Worm (Caenorhabditis elegans) whole organism, L4 larva: ENCODE measurements around the gene hlh-14.

Experiments
- F49E8.2 ChIP-seq: sonication (generic microtip); optimal IDR thresholded peaks from 2 replicates; lab custom pipeline; 2016; ENCODE audit warnings: missing compliant biosample characterization, mild to moderate bottlenecking, missing genetic modification characterization, borderline replicate concordance
- Y48G9A.11 ChIP-seq: fragments of 200-800 bp; sonication (Bioruptor generic); IDR thresholded peaks from 2 replicates; pipeline ENCODE4 v1.3.6; 2022; ENCODE audit warnings: missing genetic modification reagents, missing genetic modification characterization, missing compliant biosample characterization
- ZK337.2 ChIP-seq: fragments of 200-800 bp; sonication (Bioruptor generic); IDR thresholded peaks from 2 replicates; pipeline ENCODE4 v1.3.6; 2022; ENCODE audit warnings: missing genetic modification reagents, missing genetic modification characterization, missing compliant biosample characterization
- aha-1 ChIP-seq: fragments of 150-350 bp; peaks from one replicate; lab custom pipeline; 2014; ENCODE audit warnings: missing biosample characterization, missing genetic modification characterization
- ceh-28 ChIP-seq: fragments of 150-350 bp; optimal IDR thresholded peaks from 2 replicates; lab custom pipeline; 2014; ENCODE audit warnings: missing biosample characterization, missing genetic modification reagents, missing genetic modification characterization
- ceh-62 ChIP-seq: sonication (generic microtip); optimal IDR thresholded peaks from 2 replicates; lab custom pipeline; 2017; ENCODE audit warnings: missing biosample characterization, missing genetic modification characterization
- daf-12 ChIP-seq: fragments of 150-350 bp; optimal IDR thresholded peaks from 2 replicates; lab custom pipeline; 2014; ENCODE audit warnings: missing biosample characterization, missing genetic modification reagents, missing genetic modification characterization
- daf-19 ChIP-seq: fragments of 200-800 bp; sonication (Bioruptor generic); conservative IDR thresholded peaks from 2 replicates; pipeline ENCODE4 v1.3.6; 2022; ENCODE audit warnings: missing genetic modification characterization, missing compliant biosample characterization
- dmd-6 ChIP-seq: fragments of 200-800 bp; sonication (Bioruptor generic); IDR thresholded peaks from 2 replicates; pipeline ENCODE4 v1.3.6; 2022; ENCODE audit warnings: missing genetic modification reagents, missing genetic modification characterization, missing compliant biosample characterization
- dve-1 ChIP-seq: sonication (generic microtip); optimal IDR thresholded peaks from 2 replicates; lab custom pipeline; 2017; ENCODE audit warnings: antibody characterized with exemption, mild to moderate bottlenecking, missing genetic modification characterization, missing compliant biosample characterization; ENCODE audit not compliant: insufficient read depth
- egl-27 ChIP-seq: sonication (generic microtip); optimal IDR thresholded peaks from 3 replicates; lab custom pipeline; 2017; ENCODE audit warnings: missing biosample characterization, missing genetic modification reagents, missing genetic modification characterization
- fkh-10 ChIP-seq: fragments of 150-350 bp; optimal IDR thresholded peaks from 2 replicates; lab custom pipeline; 2014; ENCODE audit warnings: missing biosample characterization, missing genetic modification reagents, missing genetic modification characterization
- fos-1 ChIP-seq: fragments of 150-350 bp; optimal IDR thresholded peaks from 2 replicates; lab custom pipeline; 2014; ENCODE audit warnings: missing biosample characterization, missing genetic modification characterization
- hlh-11 ChIP-seq: fragments of 200-800 bp; sonication (Bioruptor generic); optimal IDR thresholded peaks from 2 replicates; lab custom pipeline; 2018; ENCODE audit warnings: mild to moderate bottlenecking, missing genetic modification characterization, missing compliant biosample characterization
- hlh-30 ChIP-seq: sonication (generic microtip); optimal IDR thresholded peaks from 2 replicates; lab custom pipeline; 2017; ENCODE audit warnings: antibody characterized with exemption, mild to moderate bottlenecking, missing genetic modification characterization, missing compliant biosample characterization; ENCODE audit not compliant: insufficient read depth
- lin-15B ChIP-seq: fragments of 150-350 bp; sonication (generic microtip); optimal IDR thresholded peaks from 3 replicates; lab custom pipeline; 2014; ENCODE audit warnings: missing biosample characterization, missing genetic modification characterization
- lin-29 ChIP-seq: fragments of 200-800 bp; sonication (Bioruptor generic); IDR thresholded peaks from 2 replicates; pipeline ENCODE4 v1.3.6; 2022; ENCODE audit warnings: missing genetic modification reagents, missing genetic modification characterization, missing compliant biosample characterization
- mdl-1 ChIP-seq, 2 experiments: fragments of 150-350 bp in 1 of 2; sonication (generic microtip) in 1 of 2; optimal IDR thresholded peaks; 2 replicates each; lab custom pipeline; 2014 to 2017; ENCODE audit warnings: missing biosample characterization in 2 of 2, missing genetic modification characterization in 2 of 2
- mep-1 ChIP-seq: fragments of 150-350 bp; sonication (generic microtip); optimal IDR thresholded peaks from 3 replicates; lab custom pipeline; 2014; ENCODE audit warnings: missing biosample characterization, missing genetic modification characterization
- mxl-3 ChIP-seq: fragments of 200-800 bp; sonication (Bioruptor generic); optimal IDR thresholded peaks from 2 replicates; lab custom pipeline; 2018; ENCODE audit warnings: mild to moderate bottlenecking, missing genetic modification characterization, missing compliant biosample characterization
- nhr-102 ChIP-seq: sonication (generic microtip); optimal IDR thresholded peaks from 2 replicates; lab custom pipeline; 2016; ENCODE audit warnings: mild to moderate bottlenecking, missing genetic modification characterization, moderate library complexity, missing compliant biosample characterization
- nhr-11 ChIP-seq: fragments of 150-350 bp; optimal IDR thresholded peaks from 2 replicates; lab custom pipeline; 2014; ENCODE audit warnings: missing biosample characterization, missing genetic modification characterization
- nhr-28 ChIP-seq: fragments of 150-350 bp; optimal IDR thresholded peaks from 2 replicates; lab custom pipeline; 2014; ENCODE audit warnings: missing biosample characterization, missing genetic modification characterization
- nhr-42 ChIP-seq: fragments of 200-800 bp; sonication (Bioruptor generic); IDR thresholded peaks from 2 replicates; pipeline ENCODE4 v1.3.6; 2022; ENCODE audit warnings: missing genetic modification characterization, missing compliant biosample characterization
- nhr-6 ChIP-seq: fragments of 150-350 bp; optimal IDR thresholded peaks from 2 replicates; lab custom pipeline; 2014; ENCODE audit warnings: missing biosample characterization, missing genetic modification characterization
- nhr-77 ChIP-seq: fragments of 150-350 bp; optimal IDR thresholded peaks from 2 replicates; lab custom pipeline; 2014; ENCODE audit warnings: missing biosample characterization, missing genetic modification characterization
- rbr-2 ChIP-seq: sonication (generic microtip); optimal IDR thresholded peaks from 2 replicates; lab custom pipeline; 2016; ENCODE audit warnings: missing genotype, missing genetic modification characterization, missing compliant biosample characterization
- snpc-1.2 ChIP-seq: fragments of 200-800 bp; sonication (Bioruptor generic); IDR thresholded peaks from 2 replicates; pipeline ENCODE4 v1.3.6; 2022; ENCODE audit warnings: missing genetic modification reagents, missing genetic modification characterization, missing compliant biosample characterization
- unc-62 ChIP-seq, 3 experiments: fragments of 150-350 bp in 1 of 3; sonication (generic microtip); optimal IDR thresholded peaks in 2 of 3; peaks in 1 of 3; 1 replicate in 1 of 3; 2 replicates in 2 of 3; lab custom pipeline; 2014 to 2017; ENCODE audit warnings: missing biosample characterization in 3 of 3, missing genetic modification characterization in 3 of 3, missing genetic modification reagents in 3 of 3, missing genotype in 1 of 3
- vab-7 ChIP-seq: fragments of 200-800 bp; sonication (Bioruptor generic); IDR thresholded peaks from 2 replicates; pipeline ENCODE4 v1.3.6; 2022; ENCODE audit warnings: missing genetic modification reagents, missing genetic modification characterization, missing compliant biosample characterization
- zfp-2 ChIP-seq: sonication (generic microtip); optimal IDR thresholded peaks from 2 replicates; lab custom pipeline; 2016; ENCODE audit warnings: mild to moderate bottlenecking, missing genetic modification characterization, missing compliant biosample characterization
- zip-11 ChIP-seq: fragments of 200-800 bp; sonication (Bioruptor generic); IDR thresholded peaks from 2 replicates; pipeline ENCODE4 v1.3.6; 2022; ENCODE audit warnings: missing genetic modification characterization, missing compliant biosample characterization

Gene hlh-14

DNA sequence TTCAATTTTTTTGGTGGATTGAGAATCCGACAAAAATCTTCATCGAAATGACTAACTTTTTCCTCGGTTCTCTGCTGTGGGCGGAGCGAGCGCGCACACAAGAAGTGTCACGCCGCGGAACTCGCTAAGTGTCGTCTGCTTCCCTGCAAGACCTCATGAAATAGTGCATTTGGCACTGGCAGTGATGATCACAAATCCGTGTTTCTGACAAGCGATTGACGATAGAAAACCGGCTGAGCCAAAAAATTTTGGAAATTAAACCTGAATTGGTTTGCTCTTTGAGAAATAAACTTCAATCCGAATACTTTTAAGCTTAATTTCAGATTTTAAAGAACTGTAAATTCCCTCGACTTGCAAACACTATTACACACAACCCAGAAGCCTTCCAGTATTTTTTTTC is 37.2 kb downstream of the hlh-14 start (continued):
- TF ChIP-seq vab-7: no peak
- TF ChIP-seq nhr-102 (tag; lab: Kevin White, UChicago): peak; percentile 66

DNA sequence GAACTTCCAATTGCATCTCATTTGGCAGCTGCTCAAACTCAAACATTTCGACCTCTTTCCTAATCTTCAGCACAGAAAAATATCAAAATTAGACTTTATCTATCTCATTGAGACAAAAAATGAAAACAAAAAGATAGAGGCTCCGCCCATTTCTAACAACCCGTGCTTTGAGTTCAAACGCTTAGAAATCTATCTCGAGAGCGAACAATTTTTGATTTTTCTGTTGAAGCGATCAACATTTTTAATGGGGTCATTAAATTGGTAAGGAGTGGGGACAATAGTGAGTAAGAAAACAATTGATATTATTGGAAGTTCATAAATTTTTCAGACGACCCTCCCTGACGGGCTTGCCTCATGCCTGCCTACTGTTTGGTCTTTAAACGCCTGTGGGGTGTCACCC is 39.8 kb downstream of the hlh-14 start, which contains the start of the genes C25H3.10 and C25H3.1:
Gene C25H3.10 (minus strand): TSS at position 101 of the 400 bp plus-strand sequence.
Gene C25H3.1 (plus strand): TSS at position 203 of the 400 bp plus-strand sequence.
- TF ChIP-seq nhr-28 (tag; lab: Kevin White, UChicago) (peak; percentile 12), aha-1 (tag; lab: Kevin White, UChicago) (no peak), lin-29 (no peak), ceh-62 (tag; lab: Kevin White, UChicago) (no peak), Y48G9A.11 (no peak), F49E8.2 (no peak), nhr-11 (tag; lab: Kevin White, UChicago) (no peak), rbr-2 (tag; lab: Kevin White, UChicago) (no peak), hlh-30 (peak; percentile 19)

DNA sequence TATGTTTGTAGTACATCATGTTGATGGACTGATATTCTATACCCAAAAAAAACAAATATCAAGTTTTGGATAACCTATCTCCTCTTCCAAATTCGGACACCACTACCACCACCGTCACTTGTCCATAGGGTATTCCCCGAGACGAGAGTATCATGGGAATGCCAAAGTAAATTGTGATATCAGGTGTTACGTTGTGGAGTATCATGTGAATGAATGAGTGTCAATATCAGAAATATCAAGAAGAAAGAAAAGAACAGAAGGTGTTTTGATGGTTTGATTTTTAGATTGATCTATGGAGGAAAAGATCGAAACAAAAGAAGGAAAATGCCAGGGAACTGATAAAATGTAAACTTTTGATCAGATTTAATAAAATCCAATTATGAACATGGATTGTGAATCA is 40.4 kb downstream of the hlh-14 start:
- TF ChIP-seq nhr-77 (tag; lab: Kevin White, UChicago): peak; percentile 21
- TF ChIP-seq hlh-30: peak; percentile 90
- peak; percentile 78 for TF ChIP-seq dmd-6 (GFP tag; lab: Robert Waterston, UW)
- no peak for TF ChIP-seq egl-27 (tag; lab: Kevin White, UChicago)
- peak; percentile 31 for TF ChIP-seq mxl-3 (GFP tag; lab: Kevin White, UChicago)
- TF ChIP-seq nhr-11 (tag; lab: Kevin White, UChicago): peak; percentile 47
- peak; percentile 70 for TF ChIP-seq nhr-28 (tag; lab: Kevin White, UChicago)
- no peak for TF ChIP-seq daf-12 (tag; lab: Kevin White, UChicago)
- TF ChIP-seq ceh-28 (tag; lab: Kevin White, UChicago): no peak
- TF ChIP-seq daf-19: no peak
- TF ChIP-seq nhr-6 (tag; lab: Kevin White, UChicago): peak; percentile 30
- TF ChIP-seq mdl-1 (tag; optimal IDR thresholded peaks at IDR 0.05; lab: Kevin White, UChicago): peak in 1 of 2 experiments; percentile 50
- no peak for TF ChIP-seq zip-11 (GFP tag; lab: Robert Waterston, UW)
- TF ChIP-seq nhr-42 (GFP tag; lab: Robert Waterston, UW): no peak
- TF ChIP-seq lin-15B (tag; lab: Kevin White, UChicago): no peak
- no peak for TF ChIP-seq ZK337.2
- no peak for TF ChIP-seq zfp-2
- TF ChIP-seq mep-1 (tag; lab: Kevin White, UChicago): peak; percentile 7
- no peak for TF ChIP-seq fkh-10 (GFP tag; lab: Kevin White, UChicago)
- TF ChIP-seq hlh-11 (tag; lab: Kevin White, UChicago): peak; percentile 51
- TF ChIP-seq fos-1 (tag; lab: Kevin White, UChicago): no peak
- TF ChIP-seq Y48G9A.11: no peak
- TF ChIP-seq aha-1 (tag; lab: Kevin White, UChicago): peak; percentile 80
- TF ChIP-seq dve-1 (tag; lab: Kevin White, UChicago): peak; percentile 52

DNA sequence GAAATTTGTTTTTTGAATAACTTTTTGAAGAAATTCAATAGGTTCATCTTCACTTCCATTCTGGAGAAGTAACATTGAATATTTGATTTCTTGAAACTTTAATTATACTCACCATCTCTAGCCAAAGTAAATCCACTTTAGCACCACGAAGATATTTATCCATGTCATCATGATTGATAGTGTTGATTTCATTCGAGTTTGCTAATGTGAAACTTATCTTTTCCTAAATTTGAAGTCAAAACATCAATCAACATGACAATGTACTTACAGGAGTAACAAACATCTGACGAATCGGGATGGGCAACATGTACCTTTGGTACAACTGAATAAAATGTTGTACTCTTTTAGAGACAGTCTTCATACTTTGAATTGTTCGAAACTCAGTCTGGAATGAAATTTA is 41.4 kb downstream of the hlh-14 start:
- peak; percentile 56 for TF ChIP-seq aha-1 (tag; lab: Kevin White, UChicago)
- peak in 1 of 2 experiments; percentile 62 for TF ChIP-seq unc-62 (GFP tag; optimal IDR thresholded peaks at IDR 0.05 in 1 of 2; lab: Kevin White, UChicago)
- no peak for TF ChIP-seq unc-62 (tag; optimal IDR thresholded peaks at IDR 0.05; lab: Kevin White, UChicago)
- no peak for TF ChIP-seq F49E8.2
- no peak for TF ChIP-seq lin-29
- TF ChIP-seq snpc-1.2 (GFP tag; lab: Robert Waterston, UW): no peak
- TF ChIP-seq, all 104 proteins: peak for 2

DNA sequence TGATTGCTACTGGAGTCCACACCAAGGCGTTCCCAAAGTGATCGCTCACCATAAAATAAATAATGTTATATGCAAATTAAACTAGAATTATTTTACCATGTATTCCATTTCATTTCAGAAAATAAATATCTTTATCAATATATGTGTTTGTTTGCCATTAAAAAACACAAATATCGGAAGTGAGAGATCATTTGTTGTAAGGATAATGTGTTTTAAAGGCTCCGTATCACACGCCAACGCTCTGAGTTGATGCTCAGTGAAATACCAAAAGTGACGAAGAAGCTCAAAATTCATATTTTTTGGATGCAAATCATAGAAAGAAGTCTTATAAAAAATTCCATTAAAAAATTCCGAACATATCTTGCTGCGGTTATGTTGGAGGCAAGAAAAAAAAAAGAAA is 42.5 kb downstream of the hlh-14 start:
- TF ChIP-seq egl-27 (tag; lab: Kevin White, UChicago) (no peak), unc-62 (GFP tag; optimal IDR thresholded peaks at IDR 0.05 in 1 of 2; lab: Kevin White, UChicago) (peak in 1 of 2 experiments; percentile 91), unc-62 (tag; optimal IDR thresholded peaks at IDR 0.05; lab: Kevin White, UChicago) (no peak)
- TF ChIP-seq, all 104 proteins: peak for 1
